Worm (Caenorhabditis elegans): ENCODE data around the gene str-185.

The str-185 gene

DNA sequence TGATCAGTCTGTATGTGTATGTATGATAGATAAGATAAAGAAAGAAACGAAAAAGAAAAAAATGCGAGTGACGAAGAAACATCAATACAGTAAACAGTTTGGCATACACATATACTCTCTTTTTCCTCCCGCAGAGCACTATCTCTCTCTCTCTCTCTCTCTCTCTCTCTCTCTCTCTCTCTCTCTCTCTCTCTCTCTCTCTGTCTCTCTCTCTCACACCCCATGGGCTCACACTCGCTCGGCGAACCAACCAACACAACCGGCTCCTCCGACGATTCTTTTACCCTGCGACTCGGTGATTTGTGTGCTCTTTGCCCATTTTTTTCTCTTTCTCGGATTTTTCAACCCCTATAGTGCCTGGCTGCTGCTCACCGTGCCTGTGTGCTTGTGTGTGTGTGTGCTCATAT is 22.7 kb downstream of the str-185 start:
- no peak for TF ChIP-seq lin-13 (tag; optimal IDR thresholded peaks at IDR 0.05)
- no peak for TF ChIP-seq mep-1 (tag; optimal IDR thresholded peaks at IDR 0.05)
- no peak for TF ChIP-seq hlh-1 (tag; optimal IDR thresholded peaks at IDR 0.05)
- no peak for TF ChIP-seq unc-62 (GFP tag; optimal IDR thresholded peaks at IDR 0.05)
- no peak for TF ChIP-seq nhr-2 (tag; optimal IDR thresholded peaks at IDR 0.05)
- no peak for TF ChIP-seq ceh-39 (tag; optimal IDR thresholded peaks at IDR 0.05)
- no peak for TF ChIP-seq ces-1 (GFP tag; optimal IDR thresholded peaks at IDR 0.05)
- TF ChIP-seq drap-1 (GFP tag; optimal IDR thresholded peaks at IDR 0.05), result peak; percentile 20
- TF ChIP-seq nhr-28 (tag; optimal IDR thresholded peaks at IDR 0.05), result no peak
- no peak for TF ChIP-seq ceh-83 (GFP tag; optimal IDR thresholded peaks at IDR 0.05)
- TF ChIP-seq blmp-1 (tag; optimal IDR thresholded peaks at IDR 0.05), result no peak
- TF ChIP-seq ham-2 (GFP tag; optimal IDR thresholded peaks at IDR 0.05), result no peak
- no peak for TF ChIP-seq zip-8 (tag; optimal IDR thresholded peaks at IDR 0.05)
- TF ChIP-seq unc-39 (tag; optimal IDR thresholded peaks at IDR 0.05), result no peak
- TF ChIP-seq snpc-4 (tag; optimal IDR thresholded peaks at IDR 0.05), result no peak
- peak; percentile 48 for TF ChIP-seq unc-120 (tag; optimal IDR thresholded peaks at IDR 0.05; ENCODE audit: poor library complexity, severe bottlenecking)
- no peak for TF ChIP-seq nhr-12 (tag; optimal IDR thresholded peaks at IDR 0.05)
- TF ChIP-seq nhr-237 (tag; optimal IDR thresholded peaks at IDR 0.05), result peak; percentile 60
- no peak for TF ChIP-seq lin-32 (GFP tag; optimal IDR thresholded peaks at IDR 0.05)
- peak; percentile 3 for TF ChIP-seq M03D4.4 (tag; optimal IDR thresholded peaks at IDR 0.05)
- TF ChIP-seq ceh-43 (GFP tag; optimal IDR thresholded peaks at IDR 0.05), result no peak
- no peak for TF ChIP-seq flh-1 (GFP tag; optimal IDR thresholded peaks at IDR 0.05)
- TF ChIP-seq tbx-8 (GFP tag; optimal IDR thresholded peaks at IDR 0.05), result no peak
- no peak for TF ChIP-seq ztf-11 (tag; optimal IDR thresholded peaks at IDR 0.05)
- peak; percentile 56 for TF ChIP-seq pha-4 (tag; optimal IDR thresholded peaks at IDR 0.05)
- TF ChIP-seq lsy-2 (tag; optimal IDR thresholded peaks at IDR 0.05), result peak; percentile 11

DNA sequence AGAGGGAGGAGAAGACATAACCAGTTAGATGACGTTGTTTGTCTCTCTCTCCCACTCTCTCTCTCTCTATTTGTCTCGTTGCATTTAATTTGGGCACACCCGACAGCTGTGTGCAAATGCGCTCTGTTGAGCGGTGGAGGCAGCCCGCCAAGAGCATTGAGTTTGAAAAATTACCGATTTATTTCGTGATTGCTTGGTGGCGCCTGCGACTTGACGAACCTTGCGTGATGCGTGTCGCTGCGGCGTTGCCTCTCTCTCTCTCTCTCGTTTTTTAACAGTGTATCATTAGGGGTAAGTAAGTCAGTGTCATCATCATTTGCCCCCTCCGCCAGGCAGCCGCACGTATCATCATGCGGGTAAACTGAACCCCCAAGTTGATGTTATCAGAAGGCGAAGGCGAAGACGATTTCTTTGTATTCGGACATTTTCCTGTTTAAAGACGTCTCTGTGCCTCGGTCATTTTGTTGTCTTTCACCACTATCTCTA is 23.7 kb downstream of the str-185 start:
- peak; percentile 8 for TF ChIP-seq mls-2 (tag; optimal IDR thresholded peaks at IDR 0.05)
- TF ChIP-seq nhr-28 (tag; optimal IDR thresholded peaks at IDR 0.05), result no peak
- peak; percentile 46 for TF ChIP-seq ham-2 (GFP tag; optimal IDR thresholded peaks at IDR 0.05)
- peak; percentile 5 for TF ChIP-seq drap-1 (GFP tag; optimal IDR thresholded peaks at IDR 0.05)
- no peak for TF ChIP-seq snpc-4 (tag; optimal IDR thresholded peaks at IDR 0.05)
- peak; percentile 55 for TF ChIP-seq pha-4 (tag; optimal IDR thresholded peaks at IDR 0.05)
- TF ChIP-seq unc-62 (GFP tag; optimal IDR thresholded peaks at IDR 0.05), result peak; percentile 39
- no peak for TF ChIP-seq ztf-11 (tag; optimal IDR thresholded peaks at IDR 0.05)
- TF ChIP-seq ceh-43 (GFP tag; optimal IDR thresholded peaks at IDR 0.05), result peak; percentile 17
- no peak for TF ChIP-seq blmp-1 (tag; optimal IDR thresholded peaks at IDR 0.05)
- TF ChIP-seq unc-39 (tag; optimal IDR thresholded peaks at IDR 0.05), result no peak
- no peak for TF ChIP-seq nhr-2 (tag; optimal IDR thresholded peaks at IDR 0.05)
- peak; percentile 55 for TF ChIP-seq hlh-1 (tag; optimal IDR thresholded peaks at IDR 0.05)
- TF ChIP-seq ceh-39 (tag; optimal IDR thresholded peaks at IDR 0.05), result peak; percentile 57
- peak; percentile 27 for TF ChIP-seq sptf-1 (tag; optimal IDR thresholded peaks at IDR 0.05)
- TF ChIP-seq mab-5 (tag; optimal IDR thresholded peaks at IDR 0.05), result no peak
- TF ChIP-seq lin-13 (tag; optimal IDR thresholded peaks at IDR 0.05), result peak; percentile 41
- peak; percentile 71 for TF ChIP-seq mep-1 (tag; optimal IDR thresholded peaks at IDR 0.05)
- peak; percentile 25 for TF ChIP-seq lin-32 (GFP tag; optimal IDR thresholded peaks at IDR 0.05)
- TF ChIP-seq bed-3 (GFP tag; optimal IDR thresholded peaks at IDR 0.05), result no peak
- peak; percentile 37 for TF ChIP-seq elt-1 (tag; optimal IDR thresholded peaks at IDR 0.05; ENCODE audit: borderline replicate concordance, insufficient read depth)
- peak; percentile 45 for TF ChIP-seq lsy-2 (tag; optimal IDR thresholded peaks at IDR 0.05)
- TF ChIP-seq cnd-1 (tag; optimal IDR thresholded peaks at IDR 0.05), result peak; percentile 54
- peak; percentile 18 for TF ChIP-seq unc-120 (tag; optimal IDR thresholded peaks at IDR 0.05; ENCODE audit: poor library complexity, severe bottlenecking)
- TF ChIP-seq nhr-12 (tag; optimal IDR thresholded peaks at IDR 0.05), result no peak
- TF ChIP-seq sem-2 (GFP tag; optimal IDR thresholded peaks at IDR 0.05), result no peak
- peak; percentile 42 for TF ChIP-seq ces-1 (GFP tag; optimal IDR thresholded peaks at IDR 0.05)

DNA sequence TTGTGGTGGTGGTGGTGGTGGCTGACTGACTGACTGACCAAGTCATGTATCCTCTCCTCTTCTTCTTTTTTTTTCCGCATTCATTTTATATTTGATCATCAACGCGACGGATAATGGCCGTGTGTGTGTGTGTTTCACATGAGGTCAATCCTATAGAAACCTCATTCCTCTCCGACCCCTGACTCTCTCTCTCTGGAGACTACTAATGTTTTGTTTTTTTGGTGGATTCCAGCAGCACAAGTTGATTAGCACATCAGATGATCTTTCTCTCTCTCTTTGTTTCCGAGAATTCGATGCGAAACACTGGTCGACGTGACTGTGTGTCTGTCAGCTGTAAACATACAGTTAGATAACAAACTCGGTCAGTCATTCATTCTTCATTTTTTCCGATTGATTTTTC is 24.7 kb downstream of the str-185 start, which contains the start of gene Y24D9A.7:
Y24D9A.7 (minus strand) TSS at position 46 of the 400 bp plus-strand sequence.
- TF ChIP-seq lin-13 (tag; optimal IDR thresholded peaks at IDR 0.05), result no peak
- no peak for TF ChIP-seq ceh-39 (tag; optimal IDR thresholded peaks at IDR 0.05)
- TF ChIP-seq unc-62 (GFP tag; optimal IDR thresholded peaks at IDR 0.05), result no peak
- TF ChIP-seq blmp-1 (tag; optimal IDR thresholded peaks at IDR 0.05), result no peak
- TF ChIP-seq sptf-1 (tag; optimal IDR thresholded peaks at IDR 0.05), result no peak
- TF ChIP-seq drap-1 (GFP tag; optimal IDR thresholded peaks at IDR 0.05), result no peak
- TF ChIP-seq bed-3 (GFP tag; optimal IDR thresholded peaks at IDR 0.05), result no peak
- no peak for TF ChIP-seq unc-39 (tag; optimal IDR thresholded peaks at IDR 0.05)
- no peak for TF ChIP-seq pha-4 (tag; optimal IDR thresholded peaks at IDR 0.05)
- TF ChIP-seq lsy-2 (tag; optimal IDR thresholded peaks at IDR 0.05), result no peak
- no peak for TF ChIP-seq unc-120 (tag; optimal IDR thresholded peaks at IDR 0.05; ENCODE audit: poor library complexity, severe bottlenecking)
- no peak for TF ChIP-seq mab-5 (tag; optimal IDR thresholded peaks at IDR 0.05)

Data from whole organism, mixed stage, embryonic.